Fruit fly (Drosophila melanogaster) whole organism, wandering third instar larva: ENCODE results near the gene Ublcp1.
A peak's percentile ranks its signal among the peaks of the same experiment; 100 is the strongest.

ENCODE experiments used
- Abd-B ChIP-seq: fragments of >200 bp; optimal IDR thresholded peaks from 2 replicates; lab custom pipeline; 2017; ENCODE audit warnings: missing biosample characterization, missing genetic modification characterization
- CG32264 ChIP-seq: fragments of 200-800 bp; sonication (Bioruptor generic); optimal IDR thresholded peaks from 2 replicates; lab custom pipeline; 2016; ENCODE audit warnings: missing biosample characterization, missing genetic modification characterization
- CG9705 ChIP-seq: fragments of 200-800 bp; sonication (Bioruptor generic); optimal IDR thresholded peaks from 2 replicates; lab custom pipeline; 2018; ENCODE audit warnings: missing biosample characterization, mild to moderate bottlenecking, missing genetic modification characterization
- CrebA ChIP-seq: fragments of 200-800 bp; sonication (Bioruptor generic); optimal IDR thresholded peaks from 2 replicates; lab custom pipeline; 2016; ENCODE audit warnings: missing biosample characterization, mild to moderate bottlenecking, missing genetic modification characterization, borderline replicate concordance
- Dif ChIP-seq: fragments of 200-275, 200-300 bp; sonication (Bioruptor generic); optimal IDR thresholded peaks from 2 replicates; lab custom pipeline; 2018; ENCODE audit warnings: missing biosample characterization, missing genetic modification characterization; ENCODE audit not compliant: partially characterized antibody
- HLH106 ChIP-seq: fragments of 200-800 bp; optimal IDR thresholded peaks from 3 replicates; lab custom pipeline; 2019; ENCODE audit warnings: missing biosample characterization, mild to moderate bottlenecking, missing genetic modification characterization, moderate library complexity
- Hnf4 ChIP-seq: fragments of 200-800 bp; sonication (Bioruptor generic); optimal IDR thresholded peaks from 2 replicates; lab custom pipeline; 2016; ENCODE audit warnings: missing biosample characterization, mild to moderate bottlenecking, missing genetic modification characterization
- Hr78 ChIP-seq: fragments of >200 bp; optimal IDR thresholded peaks from 2 replicates; lab custom pipeline; 2017; ENCODE audit warnings: missing biosample characterization, missing genetic modification characterization
- Hr83 ChIP-seq: fragments of 200-300 bp; sonication (Bioruptor generic); optimal IDR thresholded peaks from 2 replicates; lab custom pipeline; 2016; ENCODE audit warnings: missing biosample characterization, mild to moderate bottlenecking, missing genetic modification characterization, moderate library complexity; ENCODE audit not compliant: poor library complexity, severe bottlenecking
- Jra ChIP-seq: sonication (Bioruptor generic); optimal IDR thresholded peaks from 2 replicates; lab custom pipeline; 2016; ENCODE audit warnings: missing biosample characterization, missing genetic modification characterization
- Mio ChIP-seq: sonication (Bioruptor generic); optimal IDR thresholded peaks from 2 replicates; lab custom pipeline; 2016; ENCODE audit warnings: missing biosample characterization, missing genetic modification characterization
- Myc ChIP-seq: fragments of >200 bp; optimal IDR thresholded peaks from 2 replicates; lab custom pipeline; 2017
- N ChIP-seq: fragments of >200 bp; optimal IDR thresholded peaks from 2 replicates; lab custom pipeline; 2018; ENCODE audit warnings: missing biosample characterization, missing external identifiers, missing genetic modification characterization
- OdsH ChIP-seq: fragments of 200-800 bp; sonication (Bioruptor generic); optimal IDR thresholded peaks from 2 replicates; lab custom pipeline; 2016; ENCODE audit warnings: missing biosample characterization, mild to moderate bottlenecking, missing genetic modification characterization
- Rel ChIP-seq, 2 experiments: fragments of 200-800 bp; sonication (Bioruptor generic) in 1 of 2; optimal IDR thresholded peaks; 2 replicates in 1 of 2; 3 replicates in 1 of 2; lab custom pipeline; 2016 to 2019; ENCODE audit warnings: mild to moderate bottlenecking in 2 of 2, missing biosample characterization in 2 of 2, missing genetic modification characterization in 2 of 2, moderate library complexity in 1 of 2
- Sp1 ChIP-seq: fragments of 200-800 bp; sonication (Bioruptor generic); optimal IDR thresholded peaks from 3 replicates; lab custom pipeline; 2019; ENCODE audit warnings: missing biosample characterization, mild to moderate bottlenecking, missing genetic modification characterization, moderate library complexity
- Vsx2 ChIP-seq: fragments of 200-300, 225-300 bp; sonication (Bioruptor generic); optimal IDR thresholded peaks from 2 replicates; lab custom pipeline; 2018; ENCODE audit warnings: missing biosample characterization, missing genetic modification characterization; ENCODE audit not compliant: partially characterized antibody
- br ChIP-seq: fragments of 200-800 bp; sonication (Bioruptor generic); optimal IDR thresholded peaks from 2 replicates; lab custom pipeline; 2016; ENCODE audit warnings: missing biosample characterization, missing genetic modification characterization
- brk ChIP-seq: fragments of 200-800 bp; sonication (Bioruptor generic); optimal IDR thresholded peaks from 2 replicates; lab custom pipeline; 2016; ENCODE audit warnings: missing biosample characterization, mild to moderate bottlenecking, missing genetic modification characterization
- dl ChIP-seq, 2 experiments: fragments of 175-275, 200-275 bp in 1 of 2; fragments of 200-275 bp in 1 of 2; sonication (Bioruptor generic); optimal IDR thresholded peaks; lab custom pipeline; 2018; ENCODE audit warnings: mild to moderate bottlenecking in 2 of 2, missing biosample characterization in 2 of 2, missing genetic modification characterization in 2 of 2, moderate library complexity in 2 of 2; ENCODE audit not compliant: partially characterized antibody in 2 of 2, insufficient read depth in 1 of 2
- dsf ChIP-seq: sonication (Bioruptor generic); optimal IDR thresholded peaks from 2 replicates; lab custom pipeline; 2016; ENCODE audit warnings: missing biosample characterization, missing genetic modification characterization, borderline replicate concordance
- ey ChIP-seq: fragments of 200-800 bp; sonication (Bioruptor generic); optimal IDR thresholded peaks from 2 replicates; lab custom pipeline; 2016; ENCODE audit warnings: missing biosample characterization, missing genetic modification characterization
- foxo ChIP-seq, 2 experiments: fragments of 200-800 bp; sonication (Bioruptor generic); optimal IDR thresholded peaks; 2 replicates in 1 of 2; 3 replicates in 1 of 2; lab custom pipeline; 2016 to 2017; ENCODE audit warnings: missing biosample characterization in 2 of 2, missing genetic modification characterization in 2 of 2
- fru ChIP-seq: fragments of 200-800 bp; sonication (Bioruptor generic); optimal IDR thresholded peaks from 3 replicates; lab custom pipeline; 2016; ENCODE audit warnings: missing biosample characterization, mild to moderate bottlenecking, missing genetic modification characterization
- h ChIP-seq: fragments of 200-800 bp; sonication (Bioruptor generic); optimal IDR thresholded peaks from 3 replicates; lab custom pipeline; 2016; ENCODE audit warnings: missing biosample characterization, mild to moderate bottlenecking, missing genetic modification characterization
- jim ChIP-seq: fragments of 175-275, 200-325 bp; sonication (Bioruptor generic); optimal IDR thresholded peaks from 2 replicates; lab custom pipeline; 2016; ENCODE audit warnings: missing biosample characterization, mild to moderate bottlenecking, missing genetic modification characterization
- lola ChIP-seq: fragments of >200 bp; optimal IDR thresholded peaks from 2 replicates; lab custom pipeline; 2017; ENCODE audit warnings: missing biosample characterization, missing genetic modification characterization
- pan ChIP-seq: fragments of >200 bp; optimal IDR thresholded peaks from 2 replicates; lab custom pipeline; 2017
- psq ChIP-seq: fragments of 200-800 bp; sonication (Bioruptor generic); optimal IDR thresholded peaks from 3 replicates; lab custom pipeline; 2017; ENCODE audit warnings: missing biosample characterization, mild to moderate bottlenecking, missing genetic modification characterization, moderate library complexity
- rgr ChIP-seq: fragments of 200-800 bp; sonication (Bioruptor generic); optimal IDR thresholded peaks from 3 replicates; lab custom pipeline; 2016; ENCODE audit warnings: missing biosample characterization, mild to moderate bottlenecking, missing genetic modification characterization
- sage ChIP-seq: fragments of 200-800 bp; sonication (Bioruptor generic); optimal IDR thresholded peaks from 2 replicates; lab custom pipeline; 2016; ENCODE audit warnings: missing biosample characterization, mild to moderate bottlenecking, missing genetic modification characterization
- sv ChIP-seq: fragments of 200-800 bp; sonication (Bioruptor generic); optimal IDR thresholded peaks from 3 replicates; lab custom pipeline; 2016; ENCODE audit warnings: missing biosample characterization, missing genetic modification characterization
- tai ChIP-seq: sonication (Bioruptor generic); optimal IDR thresholded peaks from 2 replicates; lab custom pipeline; 2016; ENCODE audit warnings: missing biosample characterization, missing genetic modification characterization
- usp ChIP-seq: fragments of >200 bp; optimal IDR thresholded peaks from 2 replicates; lab custom pipeline; 2017; ENCODE audit warnings: missing biosample characterization, missing genetic modification characterization

The Ublcp1 gene

dm6 chr3R:23061209-23061608, at the start of gene Ublcp1, which contains the start of gene sav:
TSS of gene Ublcp1 (plus strand) at chr3R:23061493.
TSS of gene sav (minus strand) at chr3R:23061304.
- TF ChIP-seq HLH106 (tag; lab: Kevin White, UChicago) (no peak), jim (GFP tag; lab: Kevin White, UChicago) (no peak), brk (GFP tag; lab: Kevin White, UChicago) (no peak), psq (peak; percentile 13), tai (no peak), Sp1 (GFP tag; lab: Kevin White, UChicago) (no peak), dl (GFP tag; optimal IDR thresholded peaks at IDR 0.05; lab: Kevin White, UChicago; ENCODE audit: insufficient read depth in 1 of 2, partially characterized antibody in 2 of 2) (no peak), fru (GFP tag; lab: Kevin White, UChicago) (no peak), Rel (GFP tag; optimal IDR thresholded peaks at IDR 0.05; lab: Kevin White, UChicago) (no peak), Rel (tag; optimal IDR thresholded peaks at IDR 0.05; lab: Kevin White, UChicago) (peak; percentile 59), rgr (peak; percentile 35), h (GFP tag; lab: Kevin White, UChicago) (peak; percentile 24), sage (GFP tag; lab: Kevin White, UChicago) (peak; percentile 10), sv (GFP tag; lab: Kevin White, UChicago) (no peak), dsf (GFP tag; lab: Kevin White, UChicago) (no peak), foxo (GFP tag; optimal IDR thresholded peaks at IDR 0.05; lab: Kevin White, UChicago) (peak in 1 of 2 experiments; percentile 24), CG9705 (no peak), Jra (no peak), N (GFP tag; lab: Kevin White, UChicago) (no peak), pan (lab: Kevin White, UChicago) (no peak), OdsH (GFP tag; lab: Kevin White, UChicago) (no peak), CrebA (GFP tag; lab: Kevin White, UChicago) (no peak), Hr83 (GFP tag; lab: Kevin White, UChicago) (no peak), Vsx2 (GFP tag; lab: Kevin White, UChicago) (no peak), Abd-B (GFP tag; lab: Kevin White, UChicago) (no peak), Hnf4 (GFP tag; lab: Kevin White, UChicago) (no peak), Hr78 (GFP tag; lab: Kevin White, UChicago) (no peak)

- TF ChIP-seq CrebA (GFP tag; lab: Kevin White, UChicago): no peak
- TF ChIP-seq Abd-B (GFP tag; lab: Kevin White, UChicago): no peak
- no peak for TF ChIP-seq Myc (lab: Kevin White, UChicago)
- TF ChIP-seq lola: no peak
- TF ChIP-seq usp: no peak
- no peak for TF ChIP-seq Hr78 (GFP tag; lab: Kevin White, UChicago)
- TF ChIP-seq Mio (GFP tag; lab: Kevin White, UChicago): no peak
- no peak for TF ChIP-seq Dif (GFP tag; lab: Kevin White, UChicago)
- no peak for TF ChIP-seq rgr
- no peak for TF ChIP-seq foxo (GFP tag; optimal IDR thresholded peaks at IDR 0.05; lab: Kevin White, UChicago)
- no peak for TF ChIP-seq CG32264 (GFP tag; lab: Kevin White, UChicago)
- TF ChIP-seq, all 38 proteins: peak for 0
Observed at dm6 chr3R:23012017-23012416, 49.3 kb upstream of the Ublcp1 start, which contains the start of gene CG6688. TSS of gene CG6688 (plus strand) at chr3R:23012412.

dm6 chr3R:23013482-23013881, 47.8 kb upstream of the Ublcp1 start:
- TF ChIP-seq jim (GFP tag; lab: Kevin White, UChicago) (no peak), Vsx2 (GFP tag; lab: Kevin White, UChicago) (no peak), Abd-B (GFP tag; lab: Kevin White, UChicago) (no peak), ey (GFP tag; lab: Kevin White, UChicago) (no peak), dl (GFP tag; optimal IDR thresholded peaks at IDR 0.05; lab: Kevin White, UChicago; ENCODE audit: insufficient read depth in 1 of 2, partially characterized antibody in 2 of 2) (no peak), h (GFP tag; lab: Kevin White, UChicago) (no peak), br (GFP tag; lab: Kevin White, UChicago) (no peak)
- TF ChIP-seq, all 38 proteins: peak for 0
